Fruit fly (Drosophila melanogaster): ENCODE results near the gene S1P.
A peak's percentile ranks its signal among the peaks of the same experiment; 100 is the strongest.

S1P gene

dm6 chr3L:21652768-21653167 is 35.6 kb upstream of the S1P start (continued):
- TF ChIP-seq Scr (GFP tag; IDR thresholded peaks at IDR 0.05; ENCODE audit: partially characterized antibody) (no peak), CG10979 (tag; optimal IDR thresholded peaks at IDR 0.05) (peak; percentile 100), Mrtf (GFP tag; IDR thresholded peaks at IDR 0.05) (peak; percentile 75), Asciz (GFP tag; optimal IDR thresholded peaks at IDR 0.05) (no peak), her (GFP tag; optimal IDR thresholded peaks at IDR 0.05) (peak; percentile 53), ab (GFP tag; optimal IDR thresholded peaks at IDR 0.05) (peak; percentile 57), inv (GFP tag; IDR thresholded peaks at IDR 0.05; ENCODE audit: partially characterized antibody) (no peak), Spps (tag; optimal IDR thresholded peaks at IDR 0.05) (no peak), exex (tag; optimal IDR thresholded peaks at IDR 0.05) (no peak), Xbp1 (GFP tag; optimal IDR thresholded peaks at IDR 0.05) (peak; percentile 92), CG16815 (GFP tag; optimal IDR thresholded peaks at IDR 0.05) (peak; percentile 45), CG6689 (GFP tag; IDR thresholded peaks at IDR 0.05) (no peak; the same call in 1 of the 2 replicates), Sin3A (optimal IDR thresholded peaks at IDR 0.05) (no peak), CG17328 (GFP tag; IDR thresholded peaks at IDR 0.05) (peak; percentile 69), ttk (GFP tag; IDR thresholded peaks at IDR 0.05) (no peak; the same call in 1 of the 2 replicates), CG1529 (GFP tag; optimal IDR thresholded peaks at IDR 0.05) (no peak), gem (tag; optimal IDR thresholded peaks at IDR 0.05) (peak; percentile 76), CG2678 (tag; optimal IDR thresholded peaks at IDR 0.05) (peak; percentile 56), bowl (GFP tag; IDR thresholded peaks at IDR 0.05) (no peak), CG15011 (GFP tag; optimal IDR thresholded peaks at IDR 0.05) (no peak), sens-2 (GFP tag; IDR thresholded peaks at IDR 0.05) (peak; percentile 32; the same call in 1 of the 2 replicates), gsb (GFP tag; IDR thresholded peaks at IDR 0.05) (no peak), CG2199 (GFP tag; IDR thresholded peaks at IDR 0.05) (peak; percentile 93), knrl (GFP tag; IDR thresholded peaks at IDR 0.05; ENCODE audit: partially characterized antibody) (peak; percentile 52; the same call in 1 of the 3 replicates), CG6791 (GFP tag; IDR thresholded peaks at IDR 0.05; ENCODE audit: partially characterized antibody) (peak; percentile 55; the same call in 1 of the 3 replicates), Hey (tag; optimal IDR thresholded peaks at IDR 0.05) (no peak), CG17361 (GFP tag; IDR thresholded peaks at IDR 0.05) (peak; percentile 68), tna (GFP tag; IDR thresholded peaks at IDR 0.05; ENCODE audit: partially characterized antibody) (no peak), B-H2 (GFP tag; optimal IDR thresholded peaks at IDR 0.05) (peak; percentile 59), CG17359 (tag; optimal IDR thresholded peaks at IDR 0.05) (peak; percentile 72), Doc3 (GFP tag; IDR thresholded peaks at IDR 0.05; ENCODE audit: partially characterized antibody) (no peak), sim (GFP tag; IDR thresholded peaks at IDR 0.05) (no peak), CG7786 (GFP tag; optimal IDR thresholded peaks at IDR 0.05) (peak; percentile 39), CG18262 (tag; optimal IDR thresholded peaks at IDR 0.05) (peak; percentile 57), Awh (GFP tag; IDR thresholded peaks at IDR 0.05) (no peak), CG3407 (GFP tag; optimal IDR thresholded peaks at IDR 0.05) (peak; percentile 37), Sry-δ (GFP tag; optimal IDR thresholded peaks at IDR 0.05) (peak; percentile 33), Rfx (GFP tag; IDR thresholded peaks at IDR 0.05) (peak; percentile 88), z (GFP tag; IDR thresholded peaks at IDR 0.05) (no peak), caup (GFP tag; optimal IDR thresholded peaks at IDR 0.05; ENCODE audit: severe bottlenecking) (peak; percentile 59), Usf (GFP tag; optimal IDR thresholded peaks at IDR 0.05) (no peak), ftz-f1 (GFP tag; optimal IDR thresholded peaks at IDR 0.05) (peak; percentile 31), Hr51 (GFP tag; optimal IDR thresholded peaks at IDR 0.05) (peak in 1 of 2 experiments; percentile 63), peb (GFP tag; IDR thresholded peaks at IDR 0.05) (peak; percentile 39; the same call in 1 of the 2 replicates), CG7357 (GFP tag; IDR thresholded peaks at IDR 0.05) (peak; percentile 59; the same call in 1 of the 3 replicates), insv (GFP tag; optimal IDR thresholded peaks at IDR 0.05) (peak in 1 of 2 experiments; percentile 84), CG34376 (GFP tag; optimal IDR thresholded peaks at IDR 0.05) (no peak), disco-r (GFP tag; optimal IDR thresholded peaks at IDR 0.05) (peak; percentile 55), MBD-R2 (GFP tag; IDR thresholded peaks at IDR 0.05) (peak; percentile 29; the same call in 1 of the 2 replicates), pb (GFP tag; optimal IDR thresholded peaks at IDR 0.05) (peak; percentile 15), CG12104 (GFP tag; optimal IDR thresholded peaks at IDR 0.05) (no peak)
